Worm (Caenorhabditis elegans) whole organism, mixed stage, embryonic: ENCODE measurements around the gene F41E7.6.

ENCODE experiments used
- elt-1 ChIP-seq: sonication (generic microtip); optimal IDR thresholded peaks from 2 replicates; lab custom pipeline; 2017; ENCODE audit warnings: missing genetic modification characterization, mild to moderate bottlenecking, missing compliant biosample characterization, antibody characterized with exemption, moderate library complexity, borderline replicate concordance; ENCODE audit not compliant: insufficient read depth
- lin-13 ChIP-seq: fragments of 150-350 bp; optimal IDR thresholded peaks from 2 replicates; lab custom pipeline; 2014; ENCODE audit warnings: missing biosample characterization, missing genetic modification characterization
- mls-2 ChIP-seq: sonication (generic microtip); optimal IDR thresholded peaks from 2 replicates; lab custom pipeline; 2016; ENCODE audit warnings: mild to moderate bottlenecking, missing genetic modification characterization, moderate library complexity, missing compliant biosample characterization
- nhr-28 ChIP-seq: fragments of 150-350 bp; optimal IDR thresholded peaks from 2 replicates; lab custom pipeline; 2014; ENCODE audit warnings: missing biosample characterization, missing genetic modification characterization
- nhr-76 ChIP-seq: sonication (generic microtip); optimal IDR thresholded peaks from 2 replicates; lab custom pipeline; 2017; ENCODE audit warnings: missing biosample characterization, missing genetic modification characterization
- sptf-1 ChIP-seq: sonication (generic microtip); optimal IDR thresholded peaks from 2 replicates; lab custom pipeline; 2017; ENCODE audit warnings: mild to moderate bottlenecking, missing genetic modification characterization, moderate library complexity, missing compliant biosample characterization

DNA sequence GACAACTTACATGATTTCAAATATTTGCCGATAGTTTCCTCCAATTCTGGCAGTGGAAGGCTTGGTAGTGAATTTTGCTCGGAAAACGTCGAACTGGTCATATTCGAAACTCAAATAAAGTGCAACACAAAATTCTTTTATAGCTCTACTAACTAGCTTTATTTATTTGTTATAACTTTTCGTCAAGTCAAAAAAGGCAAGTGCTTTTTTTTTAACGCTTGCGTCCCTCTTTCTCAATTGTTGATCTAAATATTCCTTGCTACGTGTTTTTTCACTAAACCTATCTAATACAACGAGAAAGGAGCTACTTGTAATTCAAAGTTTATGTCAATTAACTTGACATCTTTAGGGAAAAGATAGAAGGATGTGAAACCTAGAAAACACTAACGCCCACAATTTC, at the start of gene F41E7.6:
- no peak for TF ChIP-seq nhr-76 (tag; lab: Kevin White, UChicago)
- no peak for TF ChIP-seq sptf-1 (tag; lab: Kevin White, UChicago)
- no peak for TF ChIP-seq lin-13
- no peak for TF ChIP-seq elt-1 (tag; lab: Kevin White, UChicago)
- TF ChIP-seq nhr-28 (tag; lab: Kevin White, UChicago): no peak
- TF ChIP-seq mls-2 (tag; lab: Kevin White, UChicago): no peak
